Fruit fly (Drosophila melanogaster) whole organism, embryonic: ENCODE measurements around the gene Usp30.
A peak's percentile ranks its signal among the peaks of the same experiment; 100 is the strongest.

Experiments
- Bgb ChIP-seq: fragments of 200-800 bp; sonication (Bioruptor generic); IDR thresholded peaks from 2 replicates; pipeline ENCODE4 v1.3.6; 2022; ENCODE audit warnings: missing biosample characterization, missing genetic modification characterization; ENCODE audit not compliant: partially characterized antibody
- CG10462 ChIP-seq: fragments of 200-800 bp; sonication (Bioruptor generic); optimal IDR thresholded peaks from 2 replicates; lab custom pipeline; 2016; ENCODE audit warnings: missing biosample characterization, missing genetic modification characterization
- CG12236 ChIP-seq: fragments of 200-800 bp; sonication (Bioruptor generic); optimal IDR thresholded peaks from 2 replicates; lab custom pipeline; 2016; ENCODE audit warnings: missing biosample characterization, missing genetic modification characterization
- CG13424 ChIP-seq: fragments of 200-800 bp; sonication (Bioruptor generic); optimal IDR thresholded peaks from 2 replicates; lab custom pipeline; 2019; ENCODE audit warnings: missing biosample characterization, mild to moderate bottlenecking, missing genetic modification characterization, moderate library complexity
- CG15696 ChIP-seq: fragments of 200-800 bp; sonication (Bioruptor generic); optimal IDR thresholded peaks from 2 replicates; lab custom pipeline; 2019; ENCODE audit warnings: missing biosample characterization, mild to moderate bottlenecking, missing genetic modification characterization, moderate library complexity
- CG16779 ChIP-seq: fragments of 200-800 bp; sonication (Bioruptor generic); IDR thresholded peaks from 2 replicates; pipeline ENCODE4 v1.3.6; 2022; ENCODE audit warnings: missing biosample characterization, missing genetic modification characterization
- CG18011 ChIP-seq: fragments of 200-800 bp; sonication (Bioruptor generic); optimal IDR thresholded peaks from 2 replicates; lab custom pipeline; 2017; ENCODE audit warnings: missing biosample characterization, missing genetic modification characterization, mild to moderate bottlenecking, moderate library complexity, missing genotype
- CG30431 ChIP-seq: fragments of 200-800 bp; sonication (Bioruptor generic); optimal IDR thresholded peaks from 2 replicates; lab custom pipeline; 2017; ENCODE audit warnings: missing biosample characterization, missing genetic modification characterization
- CG3065 ChIP-seq: fragments of 200-800 bp; sonication (Bioruptor generic); optimal IDR thresholded peaks from 2 replicates; lab custom pipeline; 2016; ENCODE audit warnings: missing biosample characterization, missing genetic modification characterization
- CG31365 ChIP-seq: fragments of 200-800 bp; sonication (Bioruptor generic); optimal IDR thresholded peaks from 2 replicates; lab custom pipeline; 2018; ENCODE audit warnings: missing biosample characterization, mild to moderate bottlenecking, missing genetic modification characterization
- CG31441 ChIP-seq: fragments of 200-800 bp; sonication (Bioruptor generic); IDR thresholded peaks from 2 replicates; pipeline ENCODE4 v1.3.6; 2022; ENCODE audit warnings: missing biosample characterization, missing genetic modification characterization
- CG3995 ChIP-seq: fragments of 200-800 bp; sonication (Bioruptor generic); optimal IDR thresholded peaks from 3 replicates; lab custom pipeline; 2016; ENCODE audit warnings: missing biosample characterization, missing genetic modification characterization
- CG4617 ChIP-seq: fragments of 200-800 bp; sonication (Bioruptor generic); optimal IDR thresholded peaks from 3 replicates; lab custom pipeline; 2016; ENCODE audit warnings: missing biosample characterization, missing genetic modification characterization, borderline replicate concordance
- CG4820 ChIP-seq: fragments of 200-800 bp; sonication (Bioruptor generic); optimal IDR thresholded peaks from 3 replicates; lab custom pipeline; 2016; ENCODE audit warnings: missing biosample characterization, missing genetic modification characterization
- CG6254 ChIP-seq: fragments of 200-800 bp; sonication (Bioruptor generic); optimal IDR thresholded peaks from 3 replicates; lab custom pipeline; 2017; ENCODE audit warnings: mild to moderate bottlenecking, missing biosample characterization, missing genetic modification reagents, missing genetic modification characterization
- CG6689 ChIP-seq: fragments of 200-800 bp; sonication (Bioruptor generic); IDR thresholded peaks from 2 replicates; pipeline ENCODE4 v1.3.6; 2022; ENCODE audit warnings: missing biosample characterization, missing genetic modification characterization
- CG6791 ChIP-seq: fragments of 200-800 bp; sonication (Bioruptor generic); IDR thresholded peaks from 3 replicates; pipeline ENCODE4 v1.3.6; 2022; ENCODE audit warnings: missing biosample characterization, missing genetic modification characterization; ENCODE audit not compliant: partially characterized antibody
- CG7786 ChIP-seq: fragments of 200-800 bp; sonication (Bioruptor generic); optimal IDR thresholded peaks from 2 replicates; lab custom pipeline; 2016; ENCODE audit warnings: missing biosample characterization, missing genetic modification characterization
- CG8944 ChIP-seq: fragments of 200-800 bp; sonication (Bioruptor generic); optimal IDR thresholded peaks from 3 replicates; lab custom pipeline; 2016; ENCODE audit warnings: missing biosample characterization, missing genetic modification characterization
- CkIIα-i1 ChIP-seq: fragments of 200-800 bp; sonication (Bioruptor generic); IDR thresholded peaks from 2 replicates; pipeline ENCODE4 v1.3.6; 2022; ENCODE audit warnings: missing biosample characterization, missing genetic modification characterization
- D ChIP-seq, 2 experiments: fragments of 200-800 bp in 1 of 2; fragments of >200 bp in 1 of 2; sonication (Bioruptor generic) in 1 of 2; optimal IDR thresholded peaks; 2 replicates in 1 of 2; 3 replicates in 1 of 2; lab custom pipeline; 2017; ENCODE audit warnings: mild to moderate bottlenecking in 1 of 2, missing biosample characterization in 1 of 2, missing genetic modification characterization in 1 of 2, missing genetic modification reagents in 1 of 2
- Deaf1 ChIP-seq: fragments of 200-800 bp; optimal IDR thresholded peaks from 3 replicates; lab custom pipeline; 2019; ENCODE audit warnings: missing biosample characterization, mild to moderate bottlenecking, missing genetic modification characterization, moderate library complexity
- Elba2 ChIP-seq: fragments of 200-800 bp; sonication (Bioruptor generic); optimal IDR thresholded peaks from 3 replicates; lab custom pipeline; 2016; ENCODE audit warnings: missing biosample characterization, missing genetic modification characterization
- Hmx ChIP-seq: fragments of 200-800 bp; sonication (Bioruptor generic); optimal IDR thresholded peaks from 2 replicates; lab custom pipeline; 2016; ENCODE audit warnings: missing biosample characterization, missing genetic modification characterization
- NC2α ChIP-seq: fragments of 200-800 bp; sonication (Bioruptor generic); optimal IDR thresholded peaks from 2 replicates; lab custom pipeline; 2016; ENCODE audit warnings: missing biosample characterization, missing genetic modification characterization
- Oaz ChIP-seq: fragments of 200-800 bp; sonication (Bioruptor generic); IDR thresholded peaks from 2 replicates; pipeline ENCODE4 v1.3.6; 2022; ENCODE audit warnings: missing biosample characterization, missing genetic modification characterization
- PHDP ChIP-seq: fragments of 200-800 bp; sonication (Bioruptor generic); optimal IDR thresholded peaks from 3 replicates; lab custom pipeline; 2018; ENCODE audit warnings: missing biosample characterization, mild to moderate bottlenecking, missing genetic modification characterization, moderate library complexity
- Sox102F ChIP-seq: fragments of 200-800 bp; sonication (Bioruptor generic); optimal IDR thresholded peaks from 2 replicates; lab custom pipeline; 2018; ENCODE audit warnings: missing biosample characterization, mild to moderate bottlenecking, missing genetic modification characterization, moderate library complexity
- Sry-β ChIP-seq: fragments of 200-800 bp; sonication (Bioruptor generic); optimal IDR thresholded peaks from 2 replicates; lab custom pipeline; 2018; ENCODE audit warnings: missing biosample characterization, mild to moderate bottlenecking, missing genetic modification characterization, moderate library complexity
- ap ChIP-seq: fragments of 200-800 bp; sonication (Bioruptor generic); IDR thresholded peaks from 2 replicates; pipeline ENCODE4 v1.3.6; 2022; ENCODE audit warnings: missing biosample characterization, missing genetic modification characterization
- ase ChIP-seq: fragments of 200-800 bp; sonication (Bioruptor generic); IDR thresholded peaks from 3 replicates; pipeline ENCODE4 v1.3.6; 2022; ENCODE audit warnings: missing biosample characterization, missing genetic modification characterization
- bigmax ChIP-seq: fragments of 200-800 bp; sonication (Bioruptor generic); optimal IDR thresholded peaks from 2 replicates; lab custom pipeline; 2018; ENCODE audit warnings: missing biosample characterization, mild to moderate bottlenecking, missing genetic modification characterization
- corto ChIP-seq: fragments of 200-800 bp; sonication (Bioruptor generic); optimal IDR thresholded peaks from 2 replicates; lab custom pipeline; 2016; ENCODE audit warnings: missing biosample characterization, mild to moderate bottlenecking, missing genetic modification characterization, moderate library complexity
- fd64A ChIP-seq: fragments of 200-800 bp; sonication (Bioruptor generic); optimal IDR thresholded peaks from 3 replicates; lab custom pipeline; 2018; ENCODE audit warnings: missing biosample characterization, mild to moderate bottlenecking, missing genetic modification characterization
- fd96Cb ChIP-seq: fragments of 200-800 bp; sonication (Bioruptor generic); optimal IDR thresholded peaks from 2 replicates; lab custom pipeline; 2018; ENCODE audit warnings: missing biosample characterization, mild to moderate bottlenecking, missing genetic modification characterization, moderate library complexity
- fu2 ChIP-seq: fragments of 200-800 bp; sonication (Bioruptor generic); optimal IDR thresholded peaks from 2 replicates; lab custom pipeline; 2016; ENCODE audit warnings: missing biosample characterization, missing genetic modification characterization
- gce ChIP-seq: fragments of 200-800 bp; sonication (Bioruptor generic); IDR thresholded peaks from 3 replicates; pipeline ENCODE4 v1.3.6; 2022; ENCODE audit warnings: missing biosample characterization, missing genetic modification characterization
- gcm2 ChIP-seq: fragments of 200-800 bp; sonication (Bioruptor generic); optimal IDR thresholded peaks from 2 replicates; lab custom pipeline; 2016; ENCODE audit warnings: missing biosample characterization, missing genetic modification characterization
- ken ChIP-seq: fragments of 200-800 bp; sonication (Bioruptor generic); IDR thresholded peaks from 3 replicates; pipeline ENCODE4 v1.3.6; 2022; ENCODE audit warnings: missing biosample characterization, missing genetic modification characterization
- mld ChIP-seq: fragments of 200-800 bp; sonication (Bioruptor generic); IDR thresholded peaks from 3 replicates; pipeline ENCODE4 v1.3.6; 2022; ENCODE audit warnings: missing biosample characterization, missing genetic modification characterization; ENCODE audit not compliant: partially characterized antibody
- pb ChIP-seq: fragments of 200-800 bp; sonication (Bioruptor generic); optimal IDR thresholded peaks from 3 replicates; lab custom pipeline; 2016; ENCODE audit warnings: missing biosample characterization, missing genetic modification characterization
- peb ChIP-seq: fragments of 200-800 bp; sonication (Bioruptor generic); IDR thresholded peaks from 2 replicates; pipeline ENCODE4 v1.3.6; 2022; ENCODE audit warnings: missing biosample characterization, missing genetic modification characterization
- pnt ChIP-seq: fragments of 200-800 bp; sonication (Bioruptor generic); optimal IDR thresholded peaks from 3 replicates; lab custom pipeline; 2016; ENCODE audit warnings: missing biosample characterization, missing genetic modification characterization
- pum ChIP-seq: fragments of 200-800 bp; sonication (Bioruptor generic); optimal IDR thresholded peaks from 2 replicates; lab custom pipeline; 2016; ENCODE audit warnings: missing biosample characterization, missing genetic modification characterization
- repo ChIP-seq: fragments of 200-800 bp; sonication (Bioruptor generic); optimal IDR thresholded peaks from 2 replicates; lab custom pipeline; 2016; ENCODE audit warnings: missing biosample characterization, missing genetic modification characterization
- scrt ChIP-seq: fragments of 200-800 bp; sonication (Bioruptor generic); optimal IDR thresholded peaks from 2 replicates; lab custom pipeline; 2018; ENCODE audit warnings: missing biosample characterization, mild to moderate bottlenecking, missing genetic modification characterization, moderate library complexity
- sens-2 ChIP-seq: fragments of 200-800 bp; sonication (Bioruptor generic); IDR thresholded peaks from 2 replicates; pipeline ENCODE4 v1.3.6; 2022; ENCODE audit warnings: missing biosample characterization, missing genetic modification characterization
- usp ChIP-seq: fragments of >200 bp; optimal IDR thresholded peaks from 2 replicates; lab custom pipeline; 2017; ENCODE audit warnings: missing biosample characterization, missing genetic modification characterization
- wdn ChIP-seq: fragments of 200-800 bp; sonication (Bioruptor generic); IDR thresholded peaks from 2 replicates; pipeline ENCODE4 v1.3.6; 2022; ENCODE audit warnings: missing biosample characterization, missing genetic modification characterization
- yki ChIP-seq: fragments of >200 bp; optimal IDR thresholded peaks from 3 replicates; lab custom pipeline; 2018

Usp30 gene

dm6 chrX:5896809-5897700 is 17.5 kb upstream of the Usp30 start (continued):
- no peak for TF ChIP-seq CG6791 (GFP tag; lab: Robert Waterston, UW)
- TF ChIP-seq CG3995 (GFP tag; lab: Kevin White, UChicago), result no peak
- no peak for TF ChIP-seq NC2α (GFP tag; lab: Kevin White, UChicago)
- TF ChIP-seq gce, result no peak
- TF ChIP-seq Elba2, result no peak
- no peak for TF ChIP-seq corto (GFP tag; lab: Kevin White, UChicago)
- TF ChIP-seq CG6254, result no peak
- no peak for TF ChIP-seq bigmax
- TF ChIP-seq Bgb, result no peak
- TF ChIP-seq CG18011 (GFP tag; lab: Kevin White, UChicago), result no peak
- no peak for TF ChIP-seq gcm2 (GFP tag; lab: Kevin White, UChicago)
- peak; percentile 19 for TF ChIP-seq PHDP (tag; lab: Kevin White, UChicago)
- TF ChIP-seq CkIIα-i1 (GFP tag; lab: Robert Waterston, UW), result no peak
- no peak for TF ChIP-seq fu2 (GFP tag; lab: Kevin White, UChicago)
- TF ChIP-seq Sox102F (GFP tag; lab: Kevin White, UChicago), result peak; percentile 53
- TF ChIP-seq CG31441 (GFP tag; lab: Robert Waterston, UW), result 0 out of 2 replicates have a peak, but pooled peaks have one; percentile 15
- TF ChIP-seq CG4617 (GFP tag; lab: Kevin White, UChicago), result no peak
- no peak for TF ChIP-seq usp
- TF ChIP-seq CG10462, result no peak
- TF ChIP-seq Hmx, result no peak
- no peak for TF ChIP-seq yki (lab: Kevin White, UChicago)
- TF ChIP-seq CG15696 (tag; lab: Kevin White, UChicago), result no peak
- TF ChIP-seq Oaz (GFP tag; lab: Robert Waterston, UW), result no peak
- no peak for TF ChIP-seq CG16779 (GFP tag; lab: Robert Waterston, UW)
- no peak for TF ChIP-seq pnt
- no peak for TF ChIP-seq CG13424 (tag; lab: Kevin White, UChicago)
- TF ChIP-seq CG7786 (GFP tag; lab: Kevin White, UChicago), result no peak
- TF ChIP-seq ase (GFP tag; lab: Robert Waterston, UW), result peak; percentile 40; the same call in 1 of the 3 replicates
- no peak for TF ChIP-seq CG3065
- no peak for TF ChIP-seq CG31365 (tag; lab: Kevin White, UChicago)
- no peak for TF ChIP-seq repo (GFP tag; lab: Kevin White, UChicago)
- no peak for TF ChIP-seq wdn (GFP tag; lab: Robert Waterston, UW)
- no peak for TF ChIP-seq CG4820 (GFP tag; lab: Kevin White, UChicago)
- no peak for TF ChIP-seq pum (GFP tag; lab: Kevin White, UChicago)
- no peak for TF ChIP-seq scrt (GFP tag; lab: Kevin White, UChicago)
- no peak for TF ChIP-seq fd64A (GFP tag; lab: Kevin White, UChicago)
- no peak for TF ChIP-seq peb (GFP tag; lab: Robert Waterston, UW)
- peak; percentile 11 for TF ChIP-seq fd96Cb
- TF ChIP-seq ken (GFP tag; lab: Robert Waterston, UW), result 0 out of 3 replicates have a peak, but pooled peaks have one; percentile 24
- TF ChIP-seq D (optimal IDR thresholded peaks at IDR 0.05; lab: Kevin White, UChicago), result no peak
- TF ChIP-seq D (GFP tag; optimal IDR thresholded peaks at IDR 0.05; lab: Kevin White, UChicago), result peak; percentile 13
- TF ChIP-seq Sry-β (GFP tag; lab: Kevin White, UChicago), result no peak
- TF ChIP-seq ap (GFP tag; lab: Robert Waterston, UW), result no peak
- TF ChIP-seq CG6689, result peak; percentile 42
- TF ChIP-seq CG12236 (GFP tag; lab: Kevin White, UChicago), result no peak
- no peak for TF ChIP-seq sens-2 (GFP tag; lab: Robert Waterston, UW)
- no peak for TF ChIP-seq pb (GFP tag; lab: Kevin White, UChicago)
- TF ChIP-seq mld, result no peak
- no peak for TF ChIP-seq CG8944 (GFP tag; lab: Kevin White, UChicago)
- TF ChIP-seq Deaf1, result no peak
- no peak for TF ChIP-seq CG30431 (GFP tag; lab: Kevin White, UChicago)
